Worm (Caenorhabditis elegans): ENCODE data around the gene ZK402.1.

Gene ZK402.1

DNA sequence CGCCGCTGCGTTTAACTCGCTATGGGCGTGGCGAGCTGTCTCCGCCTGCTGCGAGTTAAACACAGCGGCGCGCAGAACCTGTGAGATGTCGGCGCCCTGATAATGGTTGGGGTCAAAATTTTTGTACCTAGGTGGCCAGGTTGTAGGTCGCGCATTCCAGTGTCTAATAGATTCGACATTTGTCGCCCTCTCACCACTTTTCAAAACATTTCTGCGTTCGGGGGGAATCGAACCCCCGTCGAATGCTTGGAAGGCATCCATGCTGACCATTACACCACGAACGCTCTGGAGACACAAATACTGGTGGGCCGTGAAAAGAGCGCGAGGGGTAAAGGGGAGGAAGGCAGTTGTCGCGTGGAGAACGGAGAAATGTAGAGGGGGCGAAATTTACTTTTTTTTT, 24.7 kb upstream of the ZK402.1 start (continued):
- TF ChIP-seq ceh-82 (tag; optimal IDR thresholded peaks at IDR 0.05) (peak; percentile 33 to 65 (median 58)), nhr-71 (tag; optimal IDR thresholded peaks at IDR 0.05) (peak; percentile 44), sptf-1 (tag; optimal IDR thresholded peaks at IDR 0.05) (no peak), ceh-63 (GFP tag; optimal IDR thresholded peaks at IDR 0.05) (no peak), F16B12.6 (tag; optimal IDR thresholded peaks at IDR 0.05) (no peak), efl-1 (optimal IDR thresholded peaks at IDR 0.05) (peak; percentile 9 to 24), efl-1 (GFP tag; optimal IDR thresholded peaks at IDR 0.05 in 1 of 2) (peak in 1 of 2 experiments; percentile 63), efl-3 (GFP tag; optimal IDR thresholded peaks at IDR 0.05) (no peak), sox-4 (tag; optimal IDR thresholded peaks at IDR 0.05) (no peak), rnt-1 (tag; optimal IDR thresholded peaks at IDR 0.05) (peak; percentile 76), snu-23 (GFP tag; optimal IDR thresholded peaks at IDR 0.05) (peak; percentile 66), C16A3.4 (tag; optimal IDR thresholded peaks at IDR 0.05) (peak; percentile 9), nhr-20 (tag; optimal IDR thresholded peaks at IDR 0.05) (peak; percentile 34), unc-130 (tag; optimal IDR thresholded peaks at IDR 0.05) (no peak), nhr-77 (tag; optimal IDR thresholded peaks at IDR 0.05) (peak; percentile 32)

DNA sequence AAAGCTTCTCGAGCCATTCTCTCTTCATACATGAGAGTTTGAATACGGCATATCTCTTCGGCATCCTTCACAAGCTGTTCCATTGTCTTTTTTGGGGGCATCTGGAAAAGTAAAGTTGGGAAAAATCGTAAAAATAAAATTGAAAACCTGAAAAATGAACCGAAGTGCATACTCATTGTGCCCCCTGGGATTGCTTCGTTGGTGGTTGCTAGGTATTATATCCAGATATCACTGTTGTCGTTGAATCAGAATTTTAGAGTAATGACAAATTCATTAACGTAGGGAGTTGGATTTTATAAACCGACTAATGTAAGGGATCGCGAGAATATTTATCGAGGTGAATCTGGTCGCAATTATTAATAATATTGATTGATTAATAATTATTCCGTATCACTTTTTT, 22.5 kb upstream of the ZK402.1 start, which contains the start of gene F56C3.10:
F56C3.10 (minus strand) TSS at position 101 of the 400 bp plus-strand sequence.
- no peak for TF ChIP-seq mef-2 (tag; optimal IDR thresholded peaks at IDR 0.05)
- TF ChIP-seq xbp-1 (tag; optimal IDR thresholded peaks at IDR 0.05): no peak
- no peak for TF ChIP-seq C04F5.9 (tag; optimal IDR thresholded peaks at IDR 0.05)
- no peak for TF ChIP-seq blmp-1 (tag; optimal IDR thresholded peaks at IDR 0.05)
- TF ChIP-seq mep-1 (tag; optimal IDR thresholded peaks at IDR 0.05): no peak
- no peak for TF ChIP-seq ceh-8 (GFP tag; optimal IDR thresholded peaks at IDR 0.05)
- TF ChIP-seq ztf-11 (tag; optimal IDR thresholded peaks at IDR 0.05): no peak
- no peak for TF ChIP-seq ama-1 (optimal IDR thresholded peaks at IDR 0.05)
- TF ChIP-seq Y116A8C.19 (tag; optimal IDR thresholded peaks at IDR 0.05; ENCODE audit: borderline replicate concordance): no peak

DNA sequence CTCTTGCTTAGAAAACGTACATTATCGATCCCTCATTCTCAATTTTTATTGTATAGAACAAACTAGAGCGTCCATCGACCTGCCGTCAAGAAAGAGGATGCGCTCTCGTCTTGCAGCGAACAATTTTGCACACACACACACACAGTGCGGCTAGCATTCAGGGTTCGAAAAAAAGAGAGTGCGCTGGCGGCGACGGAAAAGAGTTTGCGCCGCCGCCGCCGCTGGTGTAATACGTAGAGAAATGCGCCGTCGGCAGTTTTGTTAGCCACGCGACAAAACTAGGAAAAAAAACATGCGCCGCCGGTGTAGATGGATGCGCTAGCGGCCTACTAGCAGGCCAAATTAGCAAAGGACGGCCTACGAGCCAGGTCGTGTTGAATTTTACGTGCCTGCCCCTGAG, 20.5 kb upstream of the ZK402.1 start:
- TF ChIP-seq nhr-11 (tag; optimal IDR thresholded peaks at IDR 0.05) (no peak), unc-62 (GFP tag; optimal IDR thresholded peaks at IDR 0.05) (no peak), irx-1 (tag; optimal IDR thresholded peaks at IDR 0.05) (no peak), lin-35 (GFP tag; optimal IDR thresholded peaks at IDR 0.05) (no peak), hlh-17 (GFP tag; optimal IDR thresholded peaks at IDR 0.05; ENCODE audit: borderline replicate concordance) (no peak), efl-3 (GFP tag; optimal IDR thresholded peaks at IDR 0.05) (no peak), elt-2 (tag; optimal IDR thresholded peaks at IDR 0.05) (no peak), ceh-90 (tag; optimal IDR thresholded peaks at IDR 0.05) (no peak), dpl-1 (GFP tag; optimal IDR thresholded peaks at IDR 0.05) (no peak), jun-1 (tag; optimal IDR thresholded peaks at IDR 0.05) (no peak), elt-3 (tag; optimal IDR thresholded peaks at IDR 0.05) (no peak), fkh-8 (tag; optimal IDR thresholded peaks at IDR 0.05) (no peak), zag-1 (tag; optimal IDR thresholded peaks at IDR 0.05) (no peak), unc-30 (tag; optimal IDR thresholded peaks at IDR 0.05) (no peak), mef-2 (tag; optimal IDR thresholded peaks at IDR 0.05) (no peak)

DNA sequence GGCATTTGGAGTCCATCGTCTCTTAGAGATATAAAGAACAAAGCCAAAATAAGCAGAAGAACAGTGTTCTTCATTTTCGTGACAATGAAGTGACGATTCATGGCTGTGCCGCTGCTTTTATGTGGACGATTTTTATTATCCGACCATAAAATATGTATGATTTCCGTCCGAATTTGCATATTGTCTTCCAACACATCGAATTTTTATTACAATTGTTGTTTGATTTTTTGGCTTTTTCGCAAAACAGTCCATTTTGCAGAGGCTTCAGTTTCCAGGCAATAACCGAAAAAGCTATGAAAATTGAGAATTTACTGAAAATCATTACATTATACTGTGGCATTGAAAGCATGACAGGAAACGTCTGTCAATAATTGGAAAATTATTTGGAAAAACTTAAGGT, 19.5 kb upstream of the ZK402.1 start, which contains the start of gene F56C3.8:
F56C3.8 (minus strand) TSS at position 101 of the 400 bp plus-strand sequence.
- TF ChIP-seq grh-1 (GFP tag; IDR thresholded peaks at IDR 0.05) (no peak), irx-1 (tag; optimal IDR thresholded peaks at IDR 0.05) (no peak), nhr-19 (GFP tag; conservative IDR thresholded peaks at IDR 0.05) (no peak), snpc-4 (tag; optimal IDR thresholded peaks at IDR 0.05) (no peak), unc-130 (tag; optimal IDR thresholded peaks at IDR 0.05) (no peak), lsy-2 (tag; optimal IDR thresholded peaks at IDR 0.05) (no peak)

Data from whole organism, L1 larva.